Fruit fly (Drosophila melanogaster) whole organism, adult: Measurements from ENCODE around the gene Tspo.

ENCODE experiments used
- CG14711 ChIP-seq: fragments of 200-800 bp; sonication (Bioruptor generic); optimal IDR thresholded peaks from 2 replicates; lab custom pipeline; 2018; ENCODE audit warnings: missing biosample characterization, mild to moderate bottlenecking, missing genetic modification characterization, moderate library complexity
- Clk ChIP-seq: fragments of 200-800 bp; sonication (Bioruptor generic); optimal IDR thresholded peaks from 2 replicates; lab custom pipeline; 2017; ENCODE audit warnings: missing biosample characterization, missing genetic modification characterization
- kay ChIP-seq: fragments of 200-800 bp; sonication (Bioruptor generic); peaks from one replicate; lab custom pipeline; 2016; ENCODE audit warnings: missing biosample characterization, missing genetic modification characterization, borderline replicate concordance

DNA sequence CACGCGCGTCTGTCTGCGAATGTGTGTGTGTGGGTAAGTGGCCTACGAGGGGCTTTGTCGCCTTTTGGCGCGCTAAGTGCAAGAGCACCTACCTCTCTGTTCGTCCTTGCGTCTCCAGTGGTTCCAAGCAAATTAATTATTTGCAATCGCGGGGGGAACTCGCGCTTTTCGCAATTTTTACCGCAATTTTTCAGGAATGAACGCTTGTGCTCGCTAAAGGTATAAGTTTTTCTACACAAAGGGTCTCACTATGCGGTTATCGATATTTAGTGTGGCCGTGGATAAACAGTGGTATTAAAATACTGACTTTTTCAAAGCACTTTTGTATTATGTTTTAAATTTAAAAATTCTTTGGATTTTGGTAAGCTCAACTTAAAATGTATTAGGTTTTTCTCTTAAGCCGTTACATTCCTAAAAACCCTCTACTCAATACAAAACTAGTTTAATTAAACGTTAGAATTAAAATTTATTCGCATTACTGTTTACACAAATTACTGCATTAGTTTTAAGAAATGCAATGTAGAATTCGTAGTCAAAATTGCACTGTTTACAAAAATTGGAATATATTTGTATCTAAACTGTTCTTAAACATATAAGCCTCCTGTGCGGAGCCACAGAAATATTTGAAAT is 17.0 kb upstream of the Tspo start, which contains the start of gene lwr:
- TF ChIP-seq CG14711 (tag; lab: Kevin White, UChicago) (no peak), Clk (no peak), kay (GFP tag; lab: Kevin White, UChicago) (no peak)
